Fruit fly (Drosophila melanogaster) whole organism, prepupa: ENCODE data around the gene CG16779.

Experiments
- Blimp-1 ChIP-seq: fragments of 200-800 bp; sonication (Bioruptor generic); optimal IDR thresholded peaks from 3 replicates; lab custom pipeline; 2017; ENCODE audit warnings: missing biosample characterization, missing genetic modification characterization, mild to moderate bottlenecking, moderate library complexity, missing genetic modification reagents
- CG10631 ChIP-seq: fragments of 200-800 bp; sonication (Bioruptor generic); optimal IDR thresholded peaks from 2 replicates; lab custom pipeline; 2016; ENCODE audit warnings: missing biosample characterization, missing genetic modification characterization
- CG10669 ChIP-seq: fragments of 200-800 bp; sonication (Bioruptor generic); optimal IDR thresholded peaks from 3 replicates; lab custom pipeline; 2018; ENCODE audit warnings: missing biosample characterization, mild to moderate bottlenecking, missing genetic modification characterization, moderate library complexity
- CG11294 ChIP-seq: fragments of 200-800 bp; sonication (Bioruptor generic); IDR thresholded peaks from 2 replicates; pipeline ENCODE4 v1.3.6; 2022; ENCODE audit warnings: missing biosample characterization, missing genetic modification characterization
- CG15336 ChIP-seq: fragments of 200-800 bp; sonication (Bioruptor generic); IDR thresholded peaks from 2 replicates; pipeline ENCODE4 v1.3.6; 2022; ENCODE audit warnings: missing biosample characterization, missing genetic modification characterization
- CG1621 ChIP-seq: fragments of 200-800 bp; sonication (Bioruptor generic); optimal IDR thresholded peaks from 3 replicates; lab custom pipeline; 2018; ENCODE audit warnings: missing biosample characterization, mild to moderate bottlenecking, missing genetic modification characterization
- CG16779 ChIP-seq: fragments of 200-800 bp; sonication (Bioruptor generic); optimal IDR thresholded peaks from 3 replicates; lab custom pipeline; 2017; ENCODE audit warnings: missing biosample characterization, mild to moderate bottlenecking, missing genetic modification characterization
- CG3032 ChIP-seq: fragments of 200-800 bp; optimal IDR thresholded peaks from 2 replicates; lab custom pipeline; 2019; ENCODE audit warnings: missing biosample characterization, mild to moderate bottlenecking, missing genetic modification characterization, moderate library complexity
- CG31627 ChIP-seq: fragments of 200-800 bp; sonication (Bioruptor generic); optimal IDR thresholded peaks from 3 replicates; lab custom pipeline; 2016; ENCODE audit warnings: missing biosample characterization, missing genetic modification characterization
- CG32006 ChIP-seq: fragments of 200-800 bp; sonication (Bioruptor generic); optimal IDR thresholded peaks from 3 replicates; lab custom pipeline; 2017; ENCODE audit warnings: missing biosample characterization, mild to moderate bottlenecking, missing genetic modification characterization
- CG3919 ChIP-seq: fragments of 200-800 bp; sonication (Bioruptor generic); optimal IDR thresholded peaks from 3 replicates; lab custom pipeline; 2016; ENCODE audit warnings: missing biosample characterization, missing genetic modification characterization
- CG4318 ChIP-seq: fragments of 200-800 bp; sonication (Bioruptor generic); optimal IDR thresholded peaks from 3 replicates; lab custom pipeline; 2017; ENCODE audit warnings: missing biosample characterization, mild to moderate bottlenecking, missing genetic modification characterization
- CG6163 ChIP-seq: fragments of 200-800 bp; sonication (Bioruptor generic); IDR thresholded peaks from 3 replicates; pipeline ENCODE4 v1.3.6; 2022; ENCODE audit warnings: missing biosample characterization, missing genetic modification characterization
- CG6276 ChIP-seq: fragments of 200-800 bp; sonication (Bioruptor generic); optimal IDR thresholded peaks from 2 replicates; lab custom pipeline; 2017; ENCODE audit warnings: missing biosample characterization, mild to moderate bottlenecking, missing genetic modification characterization
- CG6792 ChIP-seq: fragments of 200-800 bp; sonication (Bioruptor generic); optimal IDR thresholded peaks from 3 replicates; lab custom pipeline; 2016; ENCODE audit warnings: missing biosample characterization, missing genetic modification characterization
- CG6854 ChIP-seq: fragments of 200-800 bp; sonication (Bioruptor generic); optimal IDR thresholded peaks from 2 replicates; lab custom pipeline; 2017; ENCODE audit warnings: missing biosample characterization, mild to moderate bottlenecking, missing genetic modification characterization
- CG7368 ChIP-seq: fragments of 200-800 bp; sonication (Bioruptor generic); optimal IDR thresholded peaks from 3 replicates; lab custom pipeline; 2016; ENCODE audit warnings: missing biosample characterization, missing genetic modification characterization
- CG8119 ChIP-seq: fragments of 200-800 bp; sonication (Bioruptor generic); IDR thresholded peaks from 3 replicates; pipeline ENCODE4 v1.3.6; 2022; ENCODE audit warnings: missing biosample characterization, missing genetic modification characterization
- CG8632 ChIP-seq: fragments of 200-800 bp; sonication (Bioruptor generic); optimal IDR thresholded peaks from 3 replicates; lab custom pipeline; 2016; ENCODE audit warnings: missing biosample characterization, missing genetic modification characterization
- CG9139 ChIP-seq: fragments of 200-800 bp; sonication (Bioruptor generic); optimal IDR thresholded peaks from 3 replicates; lab custom pipeline; 2017; ENCODE audit warnings: missing biosample characterization, mild to moderate bottlenecking, missing genetic modification characterization
- Eip75B ChIP-seq: fragments of 200-800 bp; sonication (Bioruptor generic); optimal IDR thresholded peaks from 3 replicates; lab custom pipeline; 2016; ENCODE audit warnings: missing biosample characterization, missing genetic modification characterization
- Eip78C ChIP-seq: fragments of 200-800 bp; sonication (Bioruptor generic); peaks from one replicate; lab custom pipeline; 2016; ENCODE audit warnings: missing biosample characterization, missing genetic modification characterization
- Eip93F ChIP-seq: fragments of 200-800 bp; sonication (Bioruptor generic); optimal IDR thresholded peaks from 2 replicates; lab custom pipeline; 2016; ENCODE audit warnings: missing biosample characterization, mild to moderate bottlenecking, missing genetic modification characterization
- Ets21C ChIP-seq: fragments of 200-800 bp; sonication (Bioruptor generic); optimal IDR thresholded peaks from 3 replicates; lab custom pipeline; 2016; ENCODE audit warnings: missing biosample characterization, missing genetic modification characterization
- Ets96B ChIP-seq: fragments of 200-800 bp; optimal IDR thresholded peaks from 2 replicates; lab custom pipeline; 2019; ENCODE audit warnings: missing biosample characterization, mild to moderate bottlenecking, missing genetic modification characterization, moderate library complexity
- Gug ChIP-seq: fragments of 200-800 bp; sonication (Bioruptor generic); IDR thresholded peaks from 2 replicates; pipeline ENCODE4 v1.3.6; 2022; ENCODE audit warnings: missing biosample characterization, missing genetic modification characterization
- Hr4 ChIP-seq: fragments of 200-800 bp; sonication (Bioruptor generic); optimal IDR thresholded peaks from 3 replicates; lab custom pipeline; 2016; ENCODE audit warnings: missing biosample characterization, missing genetic modification characterization
- Lpt ChIP-seq: fragments of 200-800 bp; sonication (Bioruptor generic); optimal IDR thresholded peaks from 3 replicates; lab custom pipeline; 2016; ENCODE audit warnings: missing biosample characterization, missing genetic modification characterization
- Met ChIP-seq: fragments of 200-800 bp; sonication (Bioruptor generic); optimal IDR thresholded peaks from 3 replicates; lab custom pipeline; 2016; ENCODE audit warnings: missing biosample characterization, missing genetic modification characterization
- OdsH ChIP-seq: fragments of 200-800 bp; sonication (Bioruptor generic); optimal IDR thresholded peaks from 3 replicates; lab custom pipeline; 2016; ENCODE audit warnings: missing biosample characterization, missing genetic modification characterization
- Smox ChIP-seq: fragments of 200-800 bp; sonication (Bioruptor generic); optimal IDR thresholded peaks from 3 replicates; lab custom pipeline; 2016; ENCODE audit warnings: missing biosample characterization, missing genetic modification characterization
- Sox102F ChIP-seq: fragments of 200-800 bp; sonication (Bioruptor generic); optimal IDR thresholded peaks from 2 replicates; lab custom pipeline; 2016; ENCODE audit warnings: missing biosample characterization, mild to moderate bottlenecking, missing genetic modification characterization
- Sox14 ChIP-seq: fragments of 200-800 bp; sonication (Bioruptor generic); optimal IDR thresholded peaks from 3 replicates; lab custom pipeline; 2016; ENCODE audit warnings: missing biosample characterization, missing genetic modification characterization
- Sox15 ChIP-seq: fragments of 200-800 bp; sonication (Bioruptor generic); optimal IDR thresholded peaks from 3 replicates; lab custom pipeline; 2016; ENCODE audit warnings: missing biosample characterization, missing genetic modification characterization
- acj6 ChIP-seq: fragments of 200-800 bp; sonication (Bioruptor generic); optimal IDR thresholded peaks from 3 replicates; lab custom pipeline; 2016; ENCODE audit warnings: missing biosample characterization, missing genetic modification characterization
- cyc ChIP-seq: fragments of 200-800 bp; sonication (Bioruptor generic); optimal IDR thresholded peaks from 3 replicates; lab custom pipeline; 2016; ENCODE audit warnings: missing biosample characterization, missing genetic modification characterization
- dac ChIP-seq: fragments of 200-800 bp; sonication (Bioruptor generic); optimal IDR thresholded peaks from 2 replicates; lab custom pipeline; 2017; ENCODE audit warnings: missing biosample characterization, mild to moderate bottlenecking, missing genetic modification characterization
- eg ChIP-seq: fragments of 200-800 bp; sonication (Bioruptor generic); IDR thresholded peaks from 3 replicates; pipeline ENCODE4 v1.3.6; 2022; ENCODE audit warnings: missing biosample characterization, missing genetic modification characterization
- esn ChIP-seq: fragments of 200-800 bp; sonication (Bioruptor generic); optimal IDR thresholded peaks from 2 replicates; lab custom pipeline; 2016; ENCODE audit warnings: missing biosample characterization, mild to moderate bottlenecking, missing genetic modification characterization, moderate library complexity
- fd59A ChIP-seq: fragments of 200-800 bp; sonication (Bioruptor generic); optimal IDR thresholded peaks from 2 replicates; lab custom pipeline; 2017; ENCODE audit warnings: missing biosample characterization, mild to moderate bottlenecking, missing genetic modification characterization, missing genetic modification reagents
- fd85E ChIP-seq: fragments of 200-800 bp; sonication (Bioruptor generic); optimal IDR thresholded peaks from 3 replicates; lab custom pipeline; 2016; ENCODE audit warnings: missing biosample characterization, missing genetic modification characterization
- fkh ChIP-seq: fragments of 200-800 bp; sonication (Bioruptor generic); optimal IDR thresholded peaks from 3 replicates; lab custom pipeline; 2017; ENCODE audit warnings: missing biosample characterization, mild to moderate bottlenecking, missing genetic modification characterization, moderate library complexity
- lz ChIP-seq: fragments of 200-800 bp; sonication (Bioruptor generic); optimal IDR thresholded peaks from 3 replicates; lab custom pipeline; 2016; ENCODE audit warnings: missing biosample characterization, missing genetic modification characterization
- net ChIP-seq: fragments of 200-800 bp; sonication (Bioruptor generic); optimal IDR thresholded peaks from 3 replicates; lab custom pipeline; 2016; ENCODE audit warnings: missing biosample characterization, missing genetic modification characterization
- pdm3 ChIP-seq: fragments of 200-800 bp; sonication (Bioruptor generic); optimal IDR thresholded peaks from 3 replicates; lab custom pipeline; 2016; ENCODE audit warnings: missing biosample characterization, missing genetic modification characterization
- spab ChIP-seq: fragments of 200-800 bp; sonication (Bioruptor generic); optimal IDR thresholded peaks from 2 replicates; lab custom pipeline; 2017; ENCODE audit warnings: missing biosample characterization, mild to moderate bottlenecking, missing genetic modification characterization, missing genetic modification reagents
- ss ChIP-seq, 2 experiments: fragments of 200-800 bp; sonication (Bioruptor generic); optimal IDR thresholded peaks; 2 replicates in 1 of 2; 3 replicates in 1 of 2; lab custom pipeline; 2017 to 2018; ENCODE audit warnings: mild to moderate bottlenecking in 2 of 2, missing biosample characterization in 2 of 2, missing genetic modification characterization in 2 of 2, moderate library complexity in 1 of 2
- svp ChIP-seq: fragments of 200-800 bp; sonication (Bioruptor generic); peaks from one replicate; lab custom pipeline; 2016; ENCODE audit warnings: missing biosample characterization, missing genetic modification characterization
- topi ChIP-seq: fragments of 200-800 bp; sonication (Bioruptor generic); optimal IDR thresholded peaks from 3 replicates; lab custom pipeline; 2016; ENCODE audit warnings: missing biosample characterization, missing genetic modification characterization
- vri ChIP-seq: fragments of 200-800 bp; sonication (Bioruptor generic); optimal IDR thresholded peaks from 3 replicates; lab custom pipeline; 2016; ENCODE audit warnings: missing biosample characterization, mild to moderate bottlenecking, missing genetic modification characterization

The CG16779 gene

dm6 chr3R:9459385-9460285 lies 33.8 kb downstream of the CG16779 start:
- TF ChIP-seq Eip75B (GFP tag; lab: Kevin White, UChicago) (peak; percentile 45), spab (peak; percentile 46), CG1621 (tag; lab: Kevin White, UChicago) (no peak), CG9139 (GFP tag; lab: Kevin White, UChicago) (peak; percentile 9), CG6792 (GFP tag; lab: Kevin White, UChicago) (peak; percentile 48), OdsH (GFP tag; lab: Kevin White, UChicago) (peak; percentile 42), CG11294 (peak; percentile 31; the same call in 1 of the 2 replicates), CG6276 (GFP tag; lab: Kevin White, UChicago) (peak; percentile 38), vri (peak; percentile 24), topi (GFP tag; lab: Kevin White, UChicago) (peak; percentile 56), CG16779 (tag; lab: Kevin White, UChicago) (no peak), CG8632 (GFP tag; lab: Kevin White, UChicago) (peak; percentile 22), cyc (GFP tag; lab: Kevin White, UChicago) (peak; percentile 54), fd59A (GFP tag; lab: Kevin White, UChicago) (peak; percentile 36), CG7368 (GFP tag; lab: Kevin White, UChicago) (peak; percentile 7), Eip93F (GFP tag; lab: Kevin White, UChicago) (no peak), Lpt (no peak), Sox15 (GFP tag; lab: Kevin White, UChicago) (peak; percentile 11), dac (GFP tag; lab: Kevin White, UChicago) (no peak), Eip78C (GFP tag; lab: Kevin White, UChicago) (peak; percentile 82), Sox14 (GFP tag; lab: Kevin White, UChicago) (peak; percentile 43), ss (GFP tag; optimal IDR thresholded peaks at IDR 0.05; lab: Kevin White, UChicago) (peak in 1 of 2 experiments; percentile 26), CG32006 (GFP tag; lab: Kevin White, UChicago) (no peak), CG10631 (peak; percentile 34), Ets21C (peak; percentile 4), Smox (GFP tag; lab: Kevin White, UChicago) (peak; percentile 56), Hr4 (peak; percentile 60), lz (GFP tag; lab: Kevin White, UChicago) (peak; percentile 66), acj6 (GFP tag; lab: Kevin White, UChicago) (peak; percentile 37), Ets96B (peak; percentile 59), net (GFP tag; lab: Kevin White, UChicago) (peak; percentile 15), fkh (GFP tag; lab: Kevin White, UChicago) (no peak), CG15336 (GFP tag; lab: Robert Waterston, UW) (no peak), CG10669 (GFP tag; lab: Kevin White, UChicago) (peak; percentile 46), CG6163 (0 out of 3 replicates have a peak, but pooled peaks have one; percentile 17), CG6854 (GFP tag; lab: Kevin White, UChicago) (no peak), fd85E (GFP tag; lab: Kevin White, UChicago) (no peak), esn (GFP tag; lab: Kevin White, UChicago) (no peak), CG31627 (GFP tag; lab: Kevin White, UChicago) (peak; percentile 40), eg (no peak; the same call in 1 of the 3 replicates), CG3919 (GFP tag; lab: Kevin White, UChicago) (peak; percentile 29), pdm3 (GFP tag; lab: Kevin White, UChicago) (peak; percentile 52), svp (GFP tag; lab: Kevin White, UChicago) (no peak), Sox102F (GFP tag; lab: Kevin White, UChicago) (peak; percentile 48), Met (peak; percentile 51), Gug (GFP tag; lab: Robert Waterston, UW) (no peak), CG8119 (peak; percentile 42; the same call in 1 of the 3 replicates), CG4318 (GFP tag; lab: Kevin White, UChicago) (peak; percentile 13), CG3032 (tag; lab: Kevin White, UChicago) (no peak), Blimp-1 (GFP tag; lab: Kevin White, UChicago) (peak; percentile 27)
